Worm (Caenorhabditis elegans) whole organism, L4 larva: ENCODE results near the gene tab-1.

Experiments used
- F10B5.3 ChIP-seq: sonication (generic microtip); optimal IDR thresholded peaks from 2 replicates; lab custom pipeline; 2016; ENCODE audit warnings: mild to moderate bottlenecking, missing genetic modification characterization, missing compliant biosample characterization
- F26F4.8 ChIP-seq: fragments of 200-800 bp; sonication (Bioruptor generic); conservative IDR thresholded peaks from 2 replicates; pipeline ENCODE4 v1.3.6; 2022; ENCODE audit warnings: missing genetic modification characterization, missing compliant biosample characterization
- F37D6.2 ChIP-seq: sonication (generic microtip); optimal IDR thresholded peaks from 2 replicates; lab custom pipeline; 2016; ENCODE audit warnings: mild to moderate bottlenecking, missing genetic modification characterization, missing compliant biosample characterization
- F44E2.7 ChIP-seq: fragments of 200-800 bp; sonication (Bioruptor generic); IDR thresholded peaks from 2 replicates; pipeline ENCODE4 v2.1.2; 2022; ENCODE audit warnings: missing genetic modification characterization, missing compliant biosample characterization
- F49E8.2 ChIP-seq: sonication (generic microtip); optimal IDR thresholded peaks from 2 replicates; lab custom pipeline; 2016; ENCODE audit warnings: missing compliant biosample characterization, mild to moderate bottlenecking, missing genetic modification characterization, borderline replicate concordance
- R02D3.7 ChIP-seq: fragments of 150-350 bp; sonication (generic microtip); optimal IDR thresholded peaks from 3 replicates; lab custom pipeline; 2014; ENCODE audit warnings: missing biosample characterization, missing genetic modification characterization
- T26A8.4 ChIP-seq: fragments of 200-800 bp; sonication (Bioruptor generic); IDR thresholded peaks from 2 replicates; pipeline ENCODE4 v1.3.6; 2022; ENCODE audit warnings: missing genetic modification characterization, missing compliant biosample characterization
- Y75B8A.6 ChIP-seq: fragments of 200-800 bp; sonication (Bioruptor generic); IDR thresholded peaks from 2 replicates; pipeline ENCODE4 v1.3.6; 2022; ENCODE audit warnings: missing genetic modification reagents, missing genetic modification characterization, missing compliant biosample characterization
- aha-1 ChIP-seq: fragments of 150-350 bp; peaks from one replicate; lab custom pipeline; 2014; ENCODE audit warnings: missing biosample characterization, missing genetic modification characterization
- arid-1 ChIP-seq: fragments of 200-800 bp; sonication (Bioruptor generic); conservative IDR thresholded peaks from 2 replicates; pipeline ENCODE4 v1.3.6; 2022; ENCODE audit warnings: missing genetic modification reagents, missing genetic modification characterization, missing compliant biosample characterization
- ceh-28 ChIP-seq: fragments of 150-350 bp; optimal IDR thresholded peaks from 2 replicates; lab custom pipeline; 2014; ENCODE audit warnings: missing biosample characterization, missing genetic modification reagents, missing genetic modification characterization
- ceh-82 ChIP-seq: sonication (generic microtip); optimal IDR thresholded peaks from 2 replicates; lab custom pipeline; 2017; ENCODE audit warnings: missing biosample characterization, missing genetic modification characterization
- ces-1 ChIP-seq: fragments of 150-350 bp; sonication (generic microtip); optimal IDR thresholded peaks from 4 replicates; lab custom pipeline; 2014; ENCODE audit warnings: missing biosample characterization, missing genetic modification reagents, missing genetic modification characterization
- cey-2 ChIP-seq: sonication (generic microtip); optimal IDR thresholded peaks from 3 replicates; lab custom pipeline; 2017; ENCODE audit warnings: missing genetic modification characterization, mild to moderate bottlenecking, missing compliant biosample characterization, antibody characterized with exemption, borderline replicate concordance; ENCODE audit not compliant: insufficient read depth
- daf-12 ChIP-seq: fragments of 150-350 bp; optimal IDR thresholded peaks from 2 replicates; lab custom pipeline; 2014; ENCODE audit warnings: missing biosample characterization, missing genetic modification reagents, missing genetic modification characterization
- daf-16 ChIP-seq, 3 experiments: sonication (generic microtip); optimal IDR thresholded peaks; 2 replicates each; lab custom pipeline; 2016 to 2017; ENCODE audit warnings: missing genetic modification characterization in 3 of 3, missing genetic modification reagents in 3 of 3, mild to moderate bottlenecking in 2 of 3, missing compliant biosample characterization in 2 of 3, missing biosample characterization in 1 of 3, moderate library complexity in 1 of 3
- dmd-8 ChIP-seq: fragments of 200-800 bp; sonication (Bioruptor generic); IDR thresholded peaks from 2 replicates; pipeline ENCODE4 v1.3.6; 2022; ENCODE audit warnings: missing genetic modification characterization, missing compliant biosample characterization
- dve-1 ChIP-seq: sonication (generic microtip); optimal IDR thresholded peaks from 2 replicates; lab custom pipeline; 2017; ENCODE audit warnings: antibody characterized with exemption, mild to moderate bottlenecking, missing genetic modification characterization, missing compliant biosample characterization; ENCODE audit not compliant: insufficient read depth
- egl-43 ChIP-seq: fragments of 200-800 bp; sonication (Bioruptor generic); IDR thresholded peaks from 2 replicates; pipeline ENCODE4 v1.3.6; 2022; ENCODE audit warnings: missing genetic modification reagents, missing genetic modification characterization, missing compliant biosample characterization
- fos-1 ChIP-seq: fragments of 150-350 bp; optimal IDR thresholded peaks from 2 replicates; lab custom pipeline; 2014; ENCODE audit warnings: missing biosample characterization, missing genetic modification characterization
- gei-8 ChIP-seq: fragments of 200-800 bp; sonication (Bioruptor generic); optimal IDR thresholded peaks from 2 replicates; lab custom pipeline; 2018; ENCODE audit warnings: mild to moderate bottlenecking, missing genetic modification characterization, missing compliant biosample characterization
- hif-1 ChIP-seq, 2 experiments: sonication (generic microtip); optimal IDR thresholded peaks; 2 replicates each; lab custom pipeline; 2016 to 2017; ENCODE audit warnings: missing compliant biosample characterization in 2 of 2, missing genetic modification characterization in 2 of 2, missing genetic modification reagents in 2 of 2, missing genotype in 2 of 2, mild to moderate bottlenecking in 1 of 2
- jun-1 ChIP-seq: fragments of 150-350 bp; optimal IDR thresholded peaks from 2 replicates; lab custom pipeline; 2014; ENCODE audit warnings: missing biosample characterization, missing genetic modification reagents, missing genetic modification characterization
- lin-1 ChIP-seq: fragments of 200-800 bp; sonication (Bioruptor generic); IDR thresholded peaks from 2 replicates; pipeline ENCODE4 v1.3.6; 2022; ENCODE audit warnings: missing genetic modification reagents, missing genetic modification characterization, missing compliant biosample characterization
- lin-13 ChIP-seq: fragments of 150-350 bp; optimal IDR thresholded peaks from 2 replicates; lab custom pipeline; 2014; ENCODE audit warnings: missing biosample characterization, missing genetic modification reagents, missing genetic modification characterization
- lin-39 ChIP-seq: fragments of 150-350 bp; optimal IDR thresholded peaks from 2 replicates; lab custom pipeline; 2014; ENCODE audit warnings: missing biosample characterization, missing genetic modification reagents, missing genetic modification characterization
- lsy-2 ChIP-seq, 2 experiments: fragments of 150-350 bp in 1 of 2; sonication (generic microtip) in 1 of 2; optimal IDR thresholded peaks; 2 replicates each; lab custom pipeline; 2014 to 2017; ENCODE audit warnings: missing biosample characterization in 2 of 2, missing genetic modification characterization in 2 of 2
- mdl-1 ChIP-seq, 2 experiments: fragments of 150-350 bp in 1 of 2; sonication (generic microtip) in 1 of 2; optimal IDR thresholded peaks; 2 replicates each; lab custom pipeline; 2014 to 2017; ENCODE audit warnings: missing biosample characterization in 2 of 2, missing genetic modification characterization in 2 of 2
- mdt-29 ChIP-seq: fragments of 200-800 bp; sonication (Bioruptor generic); IDR thresholded peaks from 2 replicates; pipeline ENCODE4 v1.3.6; 2022; ENCODE audit warnings: missing genetic modification reagents, missing genetic modification characterization, missing compliant biosample characterization
- mxl-2 ChIP-seq: fragments of 200-800 bp; sonication (Bioruptor generic); conservative IDR thresholded peaks from 2 replicates; pipeline ENCODE4 v1.3.6; 2022; ENCODE audit warnings: missing genetic modification reagents, missing genetic modification characterization, missing compliant biosample characterization
- mxl-3 ChIP-seq: fragments of 200-800 bp; sonication (Bioruptor generic); optimal IDR thresholded peaks from 2 replicates; lab custom pipeline; 2018; ENCODE audit warnings: mild to moderate bottlenecking, missing genetic modification characterization, missing compliant biosample characterization
- nhr-11 ChIP-seq: fragments of 150-350 bp; optimal IDR thresholded peaks from 2 replicates; lab custom pipeline; 2014; ENCODE audit warnings: missing biosample characterization, missing genetic modification characterization
- nhr-25 ChIP-seq: sonication (generic microtip); optimal IDR thresholded peaks from 2 replicates; lab custom pipeline; 2017; ENCODE audit warnings: missing genetic modification characterization, mild to moderate bottlenecking, missing compliant biosample characterization, antibody characterized with exemption, moderate library complexity, borderline replicate concordance; ENCODE audit not compliant: insufficient read depth
- nhr-28 ChIP-seq: fragments of 150-350 bp; optimal IDR thresholded peaks from 2 replicates; lab custom pipeline; 2014; ENCODE audit warnings: missing biosample characterization, missing genetic modification characterization
- nhr-48 ChIP-seq: sonication (generic microtip); optimal IDR thresholded peaks from 2 replicates; lab custom pipeline; 2016; ENCODE audit warnings: mild to moderate bottlenecking, missing genetic modification characterization, missing compliant biosample characterization
- nhr-77 ChIP-seq: fragments of 150-350 bp; optimal IDR thresholded peaks from 2 replicates; lab custom pipeline; 2014; ENCODE audit warnings: missing biosample characterization, missing genetic modification characterization
- php-3 ChIP-seq: fragments of 200-800 bp; sonication (Bioruptor generic); IDR thresholded peaks from 2 replicates; pipeline ENCODE4 v1.3.6; 2022; ENCODE audit warnings: missing genetic modification reagents, missing genetic modification characterization, missing compliant biosample characterization
- saeg-2 ChIP-seq: fragments of 200-800 bp; sonication (Bioruptor generic); IDR thresholded peaks from 2 replicates; pipeline ENCODE4 v1.3.6; 2022; ENCODE audit warnings: missing genetic modification reagents, missing genetic modification characterization, missing compliant biosample characterization
- set-16 ChIP-seq: fragments of 200-800 bp; sonication (Bioruptor generic); IDR thresholded peaks from 2 replicates; pipeline ENCODE4 v1.3.6; 2022; ENCODE audit warnings: missing genetic modification reagents, missing genetic modification characterization, missing compliant biosample characterization
- skn-1 ChIP-seq: fragments of 150-350 bp; optimal IDR thresholded peaks from 2 replicates; lab custom pipeline; 2014; ENCODE audit warnings: missing biosample characterization, missing genetic modification characterization
- snpc-4 ChIP-seq: fragments of 150-350 bp; optimal IDR thresholded peaks from 2 replicates; lab custom pipeline; 2014; ENCODE audit warnings: missing biosample characterization, missing genetic modification characterization
- spr-1 ChIP-seq: sonication (generic microtip); optimal IDR thresholded peaks from 2 replicates; lab custom pipeline; 2016; ENCODE audit warnings: mild to moderate bottlenecking, missing genetic modification characterization, missing compliant biosample characterization
- tra-1 ChIP-seq: fragments of 200-800 bp; sonication (Bioruptor generic); IDR thresholded peaks from 2 replicates; pipeline ENCODE4 v1.3.6; 2022; ENCODE audit warnings: missing genetic modification reagents, missing genetic modification characterization, missing compliant biosample characterization
- unc-39 ChIP-seq: sonication (generic microtip); optimal IDR thresholded peaks from 2 replicates; lab custom pipeline; 2017; ENCODE audit warnings: missing biosample characterization, missing genetic modification characterization
- unc-62 ChIP-seq, 3 experiments: fragments of 150-350 bp in 1 of 3; sonication (generic microtip); optimal IDR thresholded peaks in 2 of 3; peaks in 1 of 3; 1 replicate in 1 of 3; 2 replicates in 2 of 3; lab custom pipeline; 2014 to 2017; ENCODE audit warnings: missing biosample characterization in 3 of 3, missing genetic modification characterization in 3 of 3, missing genetic modification reagents in 3 of 3, missing genotype in 1 of 3
- zfp-2 ChIP-seq: sonication (generic microtip); optimal IDR thresholded peaks from 2 replicates; lab custom pipeline; 2016; ENCODE audit warnings: mild to moderate bottlenecking, missing genetic modification characterization, missing compliant biosample characterization
- ztf-11 ChIP-seq: fragments of 150-350 bp; optimal IDR thresholded peaks from 2 replicates; lab custom pipeline; 2014; ENCODE audit warnings: missing biosample characterization, missing genetic modification characterization

Gene tab-1

DNA sequence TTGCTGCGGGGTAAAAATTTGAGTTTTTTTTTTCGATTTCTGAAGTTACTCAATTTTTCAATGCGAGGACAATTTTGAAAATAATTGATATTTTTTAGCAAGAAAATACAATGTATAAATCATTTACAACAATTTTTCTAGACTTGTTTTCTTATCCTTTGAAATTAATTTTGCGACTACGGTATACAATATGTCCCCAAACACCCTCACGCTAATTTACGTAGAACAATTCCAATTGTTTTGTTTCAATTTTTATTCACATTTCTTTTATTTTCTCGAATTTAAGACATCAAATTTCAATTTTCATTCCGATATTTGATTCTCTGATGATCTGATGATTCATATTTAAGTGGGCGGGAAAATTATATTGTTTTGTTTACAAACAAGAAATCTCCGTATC is 21.1 kb upstream of the tab-1 start:
- no peak for TF ChIP-seq nhr-48 (tag; lab: Kevin White, UChicago)
- TF ChIP-seq fos-1 (tag; lab: Kevin White, UChicago) = no peak
- no peak for TF ChIP-seq mdt-29 (GFP tag; lab: Robert Waterston, UW)
- no peak for TF ChIP-seq mxl-3 (GFP tag; lab: Kevin White, UChicago)
- no peak for TF ChIP-seq lin-39 (tag; lab: Kevin White, UChicago)
- no peak for TF ChIP-seq ceh-82 (tag; lab: Kevin White, UChicago)
- TF ChIP-seq jun-1 (tag; lab: Kevin White, UChicago) = no peak
- TF ChIP-seq tra-1 (GFP tag; lab: Robert Waterston, UW) = no peak
- no peak for TF ChIP-seq F37D6.2 (tag; lab: Kevin White, UChicago)
- no peak for TF ChIP-seq F10B5.3 (tag; lab: Kevin White, UChicago)
- no peak for TF ChIP-seq F26F4.8 (GFP tag; lab: Robert Waterston, UW)
- no peak for TF ChIP-seq ztf-11 (tag; lab: Kevin White, UChicago)
- TF ChIP-seq unc-62 (GFP tag; optimal IDR thresholded peaks at IDR 0.05 in 1 of 2; lab: Kevin White, UChicago) = peak in 1 of 2 experiments; percentile 60
- no peak for TF ChIP-seq unc-62 (tag; optimal IDR thresholded peaks at IDR 0.05; lab: Kevin White, UChicago)
- TF ChIP-seq mdl-1 (tag; optimal IDR thresholded peaks at IDR 0.05; lab: Kevin White, UChicago) = no peak
- TF ChIP-seq F44E2.7 (GFP tag; lab: Robert Waterston, UW) = no peak
- TF ChIP-seq lsy-2 (tag; optimal IDR thresholded peaks at IDR 0.05; lab: Kevin White, UChicago) = peak in 1 of 2 experiments; percentile 7
- no peak for TF ChIP-seq unc-39 (tag; lab: Kevin White, UChicago)
- TF ChIP-seq, all 104 proteins: peak for 2

- TF ChIP-seq R02D3.7 (no peak), skn-1 (tag; lab: Kevin White, UChicago) (no peak), T26A8.4 (GFP tag; lab: Robert Waterston, UW) (0 out of 2 replicates have a peak, but pooled peaks have one; percentile 50), nhr-28 (tag; lab: Kevin White, UChicago) (peak; percentile 80), zfp-2 (tag; lab: Kevin White, UChicago) (no peak), nhr-11 (tag; lab: Kevin White, UChicago) (peak; percentile 70), daf-16 (GFP tag; optimal IDR thresholded peaks at IDR 0.05; lab: Kevin White, UChicago) (peak in 1 of 2 experiments; percentile 57), daf-16 (tag; optimal IDR thresholded peaks at IDR 0.05; lab: Kevin White, UChicago) (peak; percentile 20), F26F4.8 (GFP tag; lab: Robert Waterston, UW) (no peak), dve-1 (peak; percentile 27), lin-1 (GFP tag; lab: Robert Waterston, UW) (no peak), dmd-8 (GFP tag; lab: Robert Waterston, UW) (no peak), lin-13 (GFP tag; lab: Kevin White, UChicago) (peak; percentile 40), nhr-25 (tag; lab: Kevin White, UChicago) (peak; percentile 17), daf-12 (tag; lab: Kevin White, UChicago) (no peak), nhr-77 (tag; lab: Kevin White, UChicago) (no peak), snpc-4 (no peak), arid-1 (GFP tag; lab: Robert Waterston, UW) (0 out of 2 replicates have a peak, but pooled peaks have one; percentile 40), ceh-28 (tag; lab: Kevin White, UChicago) (peak; percentile 34), aha-1 (peak; percentile 90), egl-43 (peak; percentile 58; the same call in 1 of the 2 replicates), lin-39 (tag; lab: Kevin White, UChicago) (no peak), set-16 (GFP tag; lab: Robert Waterston, UW) (no peak), gei-8 (no peak), unc-62 (GFP tag; optimal IDR thresholded peaks at IDR 0.05 in 1 of 2; lab: Kevin White, UChicago) (no peak), unc-62 (tag; optimal IDR thresholded peaks at IDR 0.05; lab: Kevin White, UChicago) (no peak), saeg-2 (no peak), Y75B8A.6 (no peak), F37D6.2 (tag; lab: Kevin White, UChicago) (peak; percentile 29), php-3 (GFP tag; lab: Robert Waterston, UW) (no peak), spr-1 (no peak), F49E8.2 (tag; lab: Kevin White, UChicago) (no peak), mxl-2 (GFP tag; lab: Robert Waterston, UW) (no peak), F10B5.3 (tag; lab: Kevin White, UChicago) (no peak), ces-1 (no peak), cey-2 (no peak), hif-1 (tag; optimal IDR thresholded peaks at IDR 0.05; lab: Kevin White, UChicago) (peak in 1 of 2 experiments; percentile 61)
Measured at ce11 chrII:6782738-6783163, 20.4 kb upstream of the tab-1 start.
